Worm (Caenorhabditis elegans) whole organism, L4 larva: ENCODE data around the gene Y62H9A.10.
A peak's percentile ranks its signal among the peaks of the same experiment; 100 is the strongest.

Experiments
- F49E8.2 ChIP-seq: sonication (generic microtip); optimal IDR thresholded peaks from 2 replicates; lab custom pipeline; 2016; ENCODE audit warnings: missing compliant biosample characterization, mild to moderate bottlenecking, missing genetic modification characterization, borderline replicate concordance
- R02D3.7 ChIP-seq: fragments of 150-350 bp; sonication (generic microtip); optimal IDR thresholded peaks from 3 replicates; lab custom pipeline; 2014; ENCODE audit warnings: missing biosample characterization, missing genetic modification characterization
- aha-1 ChIP-seq: fragments of 150-350 bp; peaks from one replicate; lab custom pipeline; 2014; ENCODE audit warnings: missing biosample characterization, missing genetic modification characterization
- ama-1 ChIP-seq: fragments of 150-350 bp; optimal IDR thresholded peaks from 2 replicates; lab custom pipeline; 2014; ENCODE audit warnings: inconsistent platforms, mixed read lengths
- ceh-28 ChIP-seq: fragments of 150-350 bp; optimal IDR thresholded peaks from 2 replicates; lab custom pipeline; 2014; ENCODE audit warnings: missing biosample characterization, missing genetic modification reagents, missing genetic modification characterization
- ceh-32 ChIP-seq: sonication (generic microtip); optimal IDR thresholded peaks from 2 replicates; lab custom pipeline; 2016; ENCODE audit warnings: mild to moderate bottlenecking, missing genetic modification characterization, missing compliant biosample characterization; ENCODE audit not compliant: poor library complexity
- ceh-62 ChIP-seq: sonication (generic microtip); optimal IDR thresholded peaks from 2 replicates; lab custom pipeline; 2017; ENCODE audit warnings: missing biosample characterization, missing genetic modification characterization
- ceh-82 ChIP-seq: sonication (generic microtip); optimal IDR thresholded peaks from 2 replicates; lab custom pipeline; 2017; ENCODE audit warnings: missing biosample characterization, missing genetic modification characterization
- cey-2 ChIP-seq: sonication (generic microtip); optimal IDR thresholded peaks from 3 replicates; lab custom pipeline; 2017; ENCODE audit warnings: missing genetic modification characterization, mild to moderate bottlenecking, missing compliant biosample characterization, antibody characterized with exemption, borderline replicate concordance; ENCODE audit not compliant: insufficient read depth
- daf-16 ChIP-seq, 3 experiments: sonication (generic microtip); optimal IDR thresholded peaks; 2 replicates each; lab custom pipeline; 2016 to 2017; ENCODE audit warnings: missing genetic modification characterization in 3 of 3, missing genetic modification reagents in 3 of 3, mild to moderate bottlenecking in 2 of 3, missing compliant biosample characterization in 2 of 3, missing biosample characterization in 1 of 3, moderate library complexity in 1 of 3
- daf-19 ChIP-seq: fragments of 200-800 bp; sonication (Bioruptor generic); conservative IDR thresholded peaks from 2 replicates; pipeline ENCODE4 v1.3.6; 2022; ENCODE audit warnings: missing genetic modification characterization, missing compliant biosample characterization
- dmd-8 ChIP-seq: fragments of 200-800 bp; sonication (Bioruptor generic); IDR thresholded peaks from 2 replicates; pipeline ENCODE4 v1.3.6; 2022; ENCODE audit warnings: missing genetic modification characterization, missing compliant biosample characterization
- dmd-9 ChIP-seq: fragments of 200-800 bp; sonication (Bioruptor generic); IDR thresholded peaks from 2 replicates; pipeline ENCODE4 v1.3.6; 2022; ENCODE audit warnings: missing genetic modification reagents, missing genetic modification characterization, missing compliant biosample characterization
- dpl-1 ChIP-seq: fragments of 150-350 bp; optimal IDR thresholded peaks from 2 replicates; lab custom pipeline; 2014; ENCODE audit warnings: missing biosample characterization, missing genetic modification reagents, missing genetic modification characterization
- egl-27 ChIP-seq: sonication (generic microtip); optimal IDR thresholded peaks from 3 replicates; lab custom pipeline; 2017; ENCODE audit warnings: missing biosample characterization, missing genetic modification reagents, missing genetic modification characterization
- hif-1 ChIP-seq, 2 experiments: sonication (generic microtip); optimal IDR thresholded peaks; 2 replicates each; lab custom pipeline; 2016 to 2017; ENCODE audit warnings: missing compliant biosample characterization in 2 of 2, missing genetic modification characterization in 2 of 2, missing genetic modification reagents in 2 of 2, missing genotype in 2 of 2, mild to moderate bottlenecking in 1 of 2
- lin-13 ChIP-seq: fragments of 150-350 bp; optimal IDR thresholded peaks from 2 replicates; lab custom pipeline; 2014; ENCODE audit warnings: missing biosample characterization, missing genetic modification reagents, missing genetic modification characterization
- lin-15B ChIP-seq: fragments of 150-350 bp; sonication (generic microtip); optimal IDR thresholded peaks from 3 replicates; lab custom pipeline; 2014; ENCODE audit warnings: missing biosample characterization, missing genetic modification characterization
- lin-29 ChIP-seq: fragments of 200-800 bp; sonication (Bioruptor generic); IDR thresholded peaks from 2 replicates; pipeline ENCODE4 v1.3.6; 2022; ENCODE audit warnings: missing genetic modification reagents, missing genetic modification characterization, missing compliant biosample characterization
- madf-9 ChIP-seq: fragments of 200-800 bp; sonication (Bioruptor generic); conservative IDR thresholded peaks from 2 replicates; pipeline ENCODE4 v1.3.6; 2022; ENCODE audit warnings: missing genetic modification reagents, missing genetic modification characterization, missing compliant biosample characterization
- mdl-1 ChIP-seq, 2 experiments: fragments of 150-350 bp in 1 of 2; sonication (generic microtip) in 1 of 2; optimal IDR thresholded peaks; 2 replicates each; lab custom pipeline; 2014 to 2017; ENCODE audit warnings: missing biosample characterization in 2 of 2, missing genetic modification characterization in 2 of 2
- mep-1 ChIP-seq: fragments of 150-350 bp; sonication (generic microtip); optimal IDR thresholded peaks from 3 replicates; lab custom pipeline; 2014; ENCODE audit warnings: missing biosample characterization, missing genetic modification characterization
- mxl-3 ChIP-seq: fragments of 200-800 bp; sonication (Bioruptor generic); optimal IDR thresholded peaks from 2 replicates; lab custom pipeline; 2018; ENCODE audit warnings: mild to moderate bottlenecking, missing genetic modification characterization, missing compliant biosample characterization
- nhr-28 ChIP-seq: fragments of 150-350 bp; optimal IDR thresholded peaks from 2 replicates; lab custom pipeline; 2014; ENCODE audit warnings: missing biosample characterization, missing genetic modification characterization
- nhr-41 ChIP-seq: fragments of 200-800 bp; sonication (Bioruptor generic); IDR thresholded peaks from 2 replicates; pipeline ENCODE4 v1.3.6; 2022; ENCODE audit warnings: missing genetic modification reagents, missing genetic modification characterization, missing compliant biosample characterization
- nhr-48 ChIP-seq: sonication (generic microtip); optimal IDR thresholded peaks from 2 replicates; lab custom pipeline; 2016; ENCODE audit warnings: mild to moderate bottlenecking, missing genetic modification characterization, missing compliant biosample characterization
- nhr-6 ChIP-seq: fragments of 150-350 bp; optimal IDR thresholded peaks from 2 replicates; lab custom pipeline; 2014; ENCODE audit warnings: missing biosample characterization, missing genetic modification characterization
- nhr-76 ChIP-seq: fragments of 150-350 bp; optimal IDR thresholded peaks from 2 replicates; lab custom pipeline; 2014; ENCODE audit warnings: missing biosample characterization, missing genetic modification characterization
- nhr-77 ChIP-seq: fragments of 150-350 bp; optimal IDR thresholded peaks from 2 replicates; lab custom pipeline; 2014; ENCODE audit warnings: missing biosample characterization, missing genetic modification characterization
- pha-4 ChIP-seq, 2 experiments: fragments of 150-350 bp in 1 of 2; fragments of 200-800 bp in 1 of 2; sonication (Bioruptor generic) in 1 of 2; IDR thresholded peaks in 1 of 2; optimal IDR thresholded peaks in 1 of 2; 2 replicates each; pipeline versions ENCODE4 v1.3.6 to Lab custom; 2014 to 2022; ENCODE audit warnings: missing genetic modification characterization in 2 of 2, missing genetic modification reagents in 2 of 2, missing biosample characterization in 1 of 2, missing compliant biosample characterization in 1 of 2
- saeg-2 ChIP-seq: fragments of 200-800 bp; sonication (Bioruptor generic); IDR thresholded peaks from 2 replicates; pipeline ENCODE4 v1.3.6; 2022; ENCODE audit warnings: missing genetic modification reagents, missing genetic modification characterization, missing compliant biosample characterization
- set-16 ChIP-seq: fragments of 200-800 bp; sonication (Bioruptor generic); IDR thresholded peaks from 2 replicates; pipeline ENCODE4 v1.3.6; 2022; ENCODE audit warnings: missing genetic modification reagents, missing genetic modification characterization, missing compliant biosample characterization
- tag-97 ChIP-seq: fragments of 200-800 bp; sonication (Bioruptor generic); IDR thresholded peaks from 2 replicates; pipeline ENCODE4 v1.3.6; 2022; ENCODE audit warnings: missing genetic modification characterization, missing compliant biosample characterization
- tra-1 ChIP-seq: fragments of 200-800 bp; sonication (Bioruptor generic); IDR thresholded peaks from 2 replicates; pipeline ENCODE4 v1.3.6; 2022; ENCODE audit warnings: missing genetic modification reagents, missing genetic modification characterization, missing compliant biosample characterization
- unc-130 ChIP-seq: sonication (generic microtip); optimal IDR thresholded peaks from 2 replicates; lab custom pipeline; 2016; ENCODE audit warnings: missing genetic modification reagents, missing genetic modification characterization, missing compliant biosample characterization

Y62H9A.10 gene

DNA sequence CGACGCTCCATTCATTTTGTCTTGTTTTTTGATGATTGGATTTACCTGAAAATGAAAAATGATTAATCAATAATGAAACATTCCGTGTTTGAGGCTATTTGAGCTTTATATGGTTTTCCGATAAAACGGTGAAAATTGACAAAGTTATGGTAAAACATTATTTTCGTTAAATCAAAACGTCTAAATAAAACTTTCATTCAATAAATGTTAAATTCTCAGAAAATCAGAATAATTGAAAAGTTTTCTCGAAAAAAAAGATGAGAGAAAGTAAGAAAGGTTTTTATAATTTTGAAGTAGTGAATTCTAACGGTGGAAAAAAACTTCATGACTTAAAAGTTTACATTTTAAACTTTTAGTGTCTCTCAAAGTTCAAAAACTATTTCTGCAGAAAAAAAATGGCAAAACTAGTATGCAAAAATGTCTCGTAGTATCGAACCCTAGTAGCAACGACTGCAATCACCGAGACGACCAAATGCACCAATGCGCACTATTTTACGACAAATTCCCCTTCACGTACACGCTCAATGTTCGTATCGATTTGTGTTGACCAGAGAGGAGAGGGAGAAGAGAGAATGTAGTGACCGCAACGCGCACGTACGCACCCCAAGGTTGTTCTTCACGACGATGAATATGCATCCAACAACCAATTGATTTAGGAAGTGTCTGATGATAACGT lies 44.4 kb upstream of the Y62H9A.10 start, which contains the start of gene nfya-1 (continued):
- no peak for TF ChIP-seq F49E8.2
- TF ChIP-seq ceh-82 (tag; lab: Kevin White, UChicago) = no peak
- TF ChIP-seq pha-4 (GFP tag; IDR thresholded peaks at IDR 0.05; lab: Robert Waterston, UW) = no peak
- TF ChIP-seq pha-4 (tag; optimal IDR thresholded peaks at IDR 0.05; lab: Kevin White, UChicago) = peak; percentile 55
- no peak for TF ChIP-seq cey-2 (tag; lab: Kevin White, UChicago)
- no peak for TF ChIP-seq dmd-9 (GFP tag; lab: Robert Waterston, UW)
- TF ChIP-seq hif-1 (tag; optimal IDR thresholded peaks at IDR 0.05; lab: Kevin White, UChicago) = peak; percentile 19 to 98
- no peak for TF ChIP-seq daf-16 (GFP tag; optimal IDR thresholded peaks at IDR 0.05; lab: Kevin White, UChicago)
- peak; percentile 54 for TF ChIP-seq daf-16 (tag; optimal IDR thresholded peaks at IDR 0.05; lab: Kevin White, UChicago)
- no peak for TF ChIP-seq ceh-32 (tag; lab: Kevin White, UChicago)
- no peak for TF ChIP-seq egl-27
- no peak for TF ChIP-seq nhr-76 (tag; lab: Kevin White, UChicago)
- TF ChIP-seq ceh-28 (tag; lab: Kevin White, UChicago) = peak; percentile 62
- TF ChIP-seq nhr-28 = peak; percentile 60
- TF ChIP-seq mdl-1 (tag; optimal IDR thresholded peaks at IDR 0.05; lab: Kevin White, UChicago) = peak in 1 of 2 experiments; percentile 70
- TF ChIP-seq lin-15B (tag; lab: Kevin White, UChicago) = no peak
- TF ChIP-seq dpl-1 (GFP tag; lab: Kevin White, UChicago) = peak; percentile 28
- TF ChIP-seq mxl-3 (GFP tag; lab: Kevin White, UChicago) = peak; percentile 35
- 0 out of 2 replicates have a peak, but pooled peaks have one; percentile 9 for TF ChIP-seq madf-9 (GFP tag; lab: Robert Waterston, UW)
- TF ChIP-seq ama-1 (lab: Kevin White, UChicago) = no peak
- TF ChIP-seq nhr-6 (tag; lab: Kevin White, UChicago) = peak; percentile 36
- TF ChIP-seq tag-97 = no peak
- TF ChIP-seq nhr-41 (GFP tag; lab: Robert Waterston, UW) = no peak
- TF ChIP-seq, all 104 proteins: peak for 22

DNA sequence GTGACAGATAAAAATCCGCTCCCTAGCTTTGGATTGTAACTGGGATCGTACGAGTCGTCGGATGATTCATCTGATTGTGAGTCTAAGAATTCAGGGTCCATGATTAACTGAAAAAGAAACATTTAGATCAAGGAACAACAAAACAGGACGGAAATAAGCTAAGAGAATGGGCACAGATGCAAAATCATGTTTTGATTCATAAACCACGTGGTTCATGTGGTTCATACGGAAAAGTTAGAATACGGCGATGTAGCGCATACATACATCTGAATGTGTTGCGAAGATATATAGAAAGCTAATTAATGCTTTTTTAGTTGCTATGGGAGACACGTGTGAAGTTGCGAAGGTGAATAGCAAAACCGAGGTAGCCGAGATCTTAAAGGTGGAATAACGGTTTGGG lies 39.4 kb upstream of the Y62H9A.10 start, which contains the start of gene F55G7.3:
TSS of gene F55G7.3 (minus strand) at position 101 of the 400 bp plus-strand sequence.
- TF ChIP-seq set-16 (GFP tag; lab: Robert Waterston, UW) = no peak
- TF ChIP-seq aha-1 (tag; lab: Kevin White, UChicago) = peak; percentile 46

ce11 chrX:11938826-11939225 lies 36.3 kb upstream of the Y62H9A.10 start, which contains the start of gene F55G7.5:
Gene F55G7.5, minus strand, starts transcription at chrX:11938926.
- TF ChIP-seq tra-1 (GFP tag; lab: Robert Waterston, UW) (no peak), lin-13 (GFP tag; lab: Kevin White, UChicago) (no peak), nhr-77 (tag; lab: Kevin White, UChicago) (no peak), dmd-8 (GFP tag; lab: Robert Waterston, UW) (no peak), ceh-62 (no peak), lin-29 (GFP tag; lab: Robert Waterston, UW) (no peak), madf-9 (GFP tag; lab: Robert Waterston, UW) (no peak), mep-1 (tag; lab: Kevin White, UChicago) (no peak), nhr-48 (tag; lab: Kevin White, UChicago) (no peak), R02D3.7 (tag; lab: Kevin White, UChicago) (no peak), saeg-2 (GFP tag; lab: Robert Waterston, UW) (no peak), egl-27 (no peak), unc-130 (GFP tag; lab: Kevin White, UChicago) (no peak), daf-19 (GFP tag; lab: Robert Waterston, UW) (no peak)
